Fruit fly (Drosophila melanogaster) whole organism, prepupa: Measurements from ENCODE around the gene CG14817.

Source experiments
- CG10631 ChIP-seq: fragments of 200-800 bp; sonication (Bioruptor generic); optimal IDR thresholded peaks from 2 replicates; lab custom pipeline; 2016; ENCODE audit warnings: missing biosample characterization, missing genetic modification characterization
- CG15336 ChIP-seq: fragments of 200-800 bp; sonication (Bioruptor generic); IDR thresholded peaks from 2 replicates; pipeline ENCODE4 v1.3.6; 2022; ENCODE audit warnings: missing biosample characterization, missing genetic modification characterization
- CG3032 ChIP-seq: fragments of 200-800 bp; optimal IDR thresholded peaks from 2 replicates; lab custom pipeline; 2019; ENCODE audit warnings: missing biosample characterization, mild to moderate bottlenecking, missing genetic modification characterization, moderate library complexity
- CG32006 ChIP-seq: fragments of 200-800 bp; sonication (Bioruptor generic); optimal IDR thresholded peaks from 3 replicates; lab custom pipeline; 2017; ENCODE audit warnings: missing biosample characterization, mild to moderate bottlenecking, missing genetic modification characterization
- CG34406 ChIP-seq: fragments of 200-800 bp; sonication (Bioruptor generic); optimal IDR thresholded peaks from 3 replicates; lab custom pipeline; 2016; ENCODE audit warnings: missing biosample characterization, missing genetic modification characterization
- CG3919 ChIP-seq: fragments of 200-800 bp; sonication (Bioruptor generic); optimal IDR thresholded peaks from 3 replicates; lab custom pipeline; 2016; ENCODE audit warnings: missing biosample characterization, missing genetic modification characterization
- CG6808 ChIP-seq: fragments of 200-800 bp; sonication (Bioruptor generic); optimal IDR thresholded peaks from 3 replicates; lab custom pipeline; 2017; ENCODE audit warnings: missing biosample characterization, missing genetic modification characterization, mild to moderate bottlenecking, moderate library complexity, missing genetic modification reagents
- CG6854 ChIP-seq: fragments of 200-800 bp; sonication (Bioruptor generic); optimal IDR thresholded peaks from 2 replicates; lab custom pipeline; 2017; ENCODE audit warnings: missing biosample characterization, mild to moderate bottlenecking, missing genetic modification characterization
- CG9139 ChIP-seq: fragments of 200-800 bp; sonication (Bioruptor generic); optimal IDR thresholded peaks from 3 replicates; lab custom pipeline; 2017; ENCODE audit warnings: missing biosample characterization, mild to moderate bottlenecking, missing genetic modification characterization
- Ets96B ChIP-seq: fragments of 200-800 bp; optimal IDR thresholded peaks from 2 replicates; lab custom pipeline; 2019; ENCODE audit warnings: missing biosample characterization, mild to moderate bottlenecking, missing genetic modification characterization, moderate library complexity
- Gug ChIP-seq: fragments of 200-800 bp; sonication (Bioruptor generic); IDR thresholded peaks from 2 replicates; pipeline ENCODE4 v1.3.6; 2022; ENCODE audit warnings: missing biosample characterization, missing genetic modification characterization
- Lpt ChIP-seq: fragments of 200-800 bp; sonication (Bioruptor generic); optimal IDR thresholded peaks from 3 replicates; lab custom pipeline; 2016; ENCODE audit warnings: missing biosample characterization, missing genetic modification characterization
- Met ChIP-seq: fragments of 200-800 bp; sonication (Bioruptor generic); optimal IDR thresholded peaks from 3 replicates; lab custom pipeline; 2016; ENCODE audit warnings: missing biosample characterization, missing genetic modification characterization
- Smox ChIP-seq: fragments of 200-800 bp; sonication (Bioruptor generic); optimal IDR thresholded peaks from 3 replicates; lab custom pipeline; 2016; ENCODE audit warnings: missing biosample characterization, missing genetic modification characterization
- achi ChIP-seq: fragments of 200-800 bp; sonication (Bioruptor generic); optimal IDR thresholded peaks from 3 replicates; lab custom pipeline; 2016; ENCODE audit warnings: missing biosample characterization, missing genetic modification characterization
- dsx ChIP-seq: fragments of 200-800 bp; optimal IDR thresholded peaks from 3 replicates; lab custom pipeline; 2019; ENCODE audit warnings: missing biosample characterization, mild to moderate bottlenecking, missing genetic modification characterization, moderate library complexity; ENCODE audit not compliant: poor library complexity, severe bottlenecking
- eg ChIP-seq: fragments of 200-800 bp; sonication (Bioruptor generic); IDR thresholded peaks from 3 replicates; pipeline ENCODE4 v1.3.6; 2022; ENCODE audit warnings: missing biosample characterization, missing genetic modification characterization
- fd85E ChIP-seq: fragments of 200-800 bp; sonication (Bioruptor generic); optimal IDR thresholded peaks from 3 replicates; lab custom pipeline; 2016; ENCODE audit warnings: missing biosample characterization, missing genetic modification characterization
- fkh ChIP-seq: fragments of 200-800 bp; sonication (Bioruptor generic); optimal IDR thresholded peaks from 3 replicates; lab custom pipeline; 2017; ENCODE audit warnings: missing biosample characterization, mild to moderate bottlenecking, missing genetic modification characterization, moderate library complexity
- lz ChIP-seq: fragments of 200-800 bp; sonication (Bioruptor generic); optimal IDR thresholded peaks from 3 replicates; lab custom pipeline; 2016; ENCODE audit warnings: missing biosample characterization, missing genetic modification characterization
- net ChIP-seq: fragments of 200-800 bp; sonication (Bioruptor generic); optimal IDR thresholded peaks from 3 replicates; lab custom pipeline; 2016; ENCODE audit warnings: missing biosample characterization, missing genetic modification characterization
- salr ChIP-seq, 2 experiments: fragments of 200-800 bp; sonication (Bioruptor generic); optimal IDR thresholded peaks; 3 replicates each; lab custom pipeline; 2016 to 2018; ENCODE audit warnings: missing biosample characterization in 2 of 2, missing genetic modification characterization in 2 of 2, mild to moderate bottlenecking in 1 of 2
- ss ChIP-seq, 2 experiments: fragments of 200-800 bp; sonication (Bioruptor generic); optimal IDR thresholded peaks; 2 replicates in 1 of 2; 3 replicates in 1 of 2; lab custom pipeline; 2017 to 2018; ENCODE audit warnings: mild to moderate bottlenecking in 2 of 2, missing biosample characterization in 2 of 2, missing genetic modification characterization in 2 of 2, moderate library complexity in 1 of 2
- svp ChIP-seq: fragments of 200-800 bp; sonication (Bioruptor generic); peaks from one replicate; lab custom pipeline; 2016; ENCODE audit warnings: missing biosample characterization, missing genetic modification characterization
- topi ChIP-seq: fragments of 200-800 bp; sonication (Bioruptor generic); optimal IDR thresholded peaks from 3 replicates; lab custom pipeline; 2016; ENCODE audit warnings: missing biosample characterization, missing genetic modification characterization

Gene CG14817

DNA sequence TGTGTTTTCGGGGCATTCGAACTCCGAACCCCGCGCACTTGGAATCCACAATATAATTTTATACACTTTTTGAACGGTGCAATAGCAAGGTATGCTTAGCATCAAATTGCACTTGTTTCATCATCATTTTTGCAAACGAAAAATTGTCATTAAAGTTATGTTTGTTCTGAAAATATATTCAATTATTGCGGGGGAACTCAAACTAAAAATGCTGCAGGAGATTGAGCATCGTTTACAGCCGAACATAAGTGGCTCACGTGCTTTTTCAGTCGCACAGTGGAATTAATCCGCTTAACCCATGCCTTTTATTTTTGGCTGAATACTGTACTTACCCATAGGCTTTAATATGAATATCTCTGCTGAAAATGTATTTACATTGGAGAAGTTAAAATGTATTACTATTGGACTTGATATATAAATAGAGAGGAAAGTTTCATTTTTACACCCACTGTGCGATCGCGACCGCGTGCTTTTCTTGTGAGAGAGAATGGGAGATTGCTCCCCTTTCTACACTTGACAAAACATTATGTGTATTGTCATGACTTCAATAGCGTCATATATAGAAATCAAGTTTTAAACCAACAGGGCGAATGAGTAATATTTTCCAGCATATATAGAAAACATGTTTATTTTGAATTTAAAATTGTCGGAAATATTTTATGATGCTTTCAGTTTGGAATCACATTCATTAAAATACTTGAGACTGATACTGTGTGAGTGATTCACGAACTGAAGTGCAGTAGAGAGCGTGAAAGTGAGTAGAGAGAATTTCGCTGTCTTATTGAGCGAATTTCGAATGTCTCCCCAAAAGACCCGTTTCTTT, 46.5 kb downstream of the CG14817 start (continued):
- TF ChIP-seq salr (GFP tag; optimal IDR thresholded peaks at IDR 0.05; lab: Kevin White, UChicago) (peak; percentile 97 to 98), net (GFP tag; lab: Kevin White, UChicago) (peak; percentile 99), achi (GFP tag; lab: Kevin White, UChicago) (peak; percentile 98), topi (GFP tag; lab: Kevin White, UChicago) (peak; percentile 99), CG15336 (GFP tag; lab: Robert Waterston, UW) (peak; percentile 99), CG6854 (GFP tag; lab: Kevin White, UChicago) (peak; percentile 94), Ets96B (tag; lab: Kevin White, UChicago) (peak; percentile 98), dsx (GFP tag; lab: Kevin White, UChicago) (peak; percentile 96), CG3919 (peak; percentile 99), fd85E (peak; percentile 93), lz (GFP tag; lab: Kevin White, UChicago) (peak; percentile 99), Met (GFP tag; lab: Kevin White, UChicago) (peak; percentile 99), CG34406 (GFP tag; lab: Kevin White, UChicago) (peak; percentile 97), Gug (GFP tag; lab: Robert Waterston, UW) (peak; percentile 97), CG10631 (peak; percentile 98), eg (GFP tag; lab: Robert Waterston, UW) (peak; percentile 99), CG9139 (GFP tag; lab: Kevin White, UChicago) (peak; percentile 95), CG32006 (peak; percentile 98), ss (GFP tag; optimal IDR thresholded peaks at IDR 0.05; lab: Kevin White, UChicago) (peak; percentile 93 to 97), CG6808 (GFP tag; lab: Kevin White, UChicago) (peak; percentile 94), Smox (peak; percentile 98)

DNA sequence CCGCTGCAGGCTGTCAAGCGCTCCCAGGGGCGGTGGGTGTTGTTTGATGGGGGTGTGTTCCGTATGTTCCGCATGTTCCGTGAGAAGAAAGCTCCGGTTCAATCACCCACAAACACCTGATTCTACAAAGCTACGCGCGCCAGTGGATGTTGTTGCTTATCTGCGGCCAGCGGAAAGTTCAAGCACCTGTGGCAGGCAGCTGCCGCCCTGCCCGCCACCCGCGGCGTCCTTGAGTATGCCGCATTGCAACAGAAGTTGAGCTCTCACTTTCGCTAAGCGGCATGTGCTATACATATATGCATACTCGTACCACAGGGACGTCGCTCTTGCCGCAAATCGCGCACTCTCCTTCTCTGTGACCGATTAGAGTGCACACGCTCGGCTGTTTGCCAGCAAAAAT, 49.0 kb downstream of the CG14817 start:
- peak; percentile 37 for TF ChIP-seq Lpt (GFP tag; lab: Kevin White, UChicago)
- peak; percentile 75 for TF ChIP-seq svp (GFP tag; lab: Kevin White, UChicago)
- TF ChIP-seq fkh (GFP tag; lab: Kevin White, UChicago) = peak; percentile 48
- no peak for TF ChIP-seq Ets96B (tag; lab: Kevin White, UChicago)
- no peak for TF ChIP-seq CG3032 (tag; lab: Kevin White, UChicago)
- TF ChIP-seq eg (GFP tag; lab: Robert Waterston, UW) = 0 out of 3 replicates have a peak, but pooled peaks have one; percentile 29
